Fruit fly (Drosophila melanogaster) whole organism, embryonic: Measurements from ENCODE around the gene Fife.

ENCODE experiments used
- Asciz ChIP-seq: fragments of 200-800 bp; sonication (Bioruptor generic); optimal IDR thresholded peaks from 2 replicates; lab custom pipeline; 2017; ENCODE audit warnings: missing biosample characterization, mild to moderate bottlenecking, missing genetic modification characterization, missing genetic modification reagents
- BEAF-32 ChIP-seq: fragments of 200-800 bp; sonication (Bioruptor generic); optimal IDR thresholded peaks from 3 replicates; lab custom pipeline; 2017; ENCODE audit warnings: missing biosample characterization, missing genetic modification characterization, mild to moderate bottlenecking, moderate library complexity, missing genetic modification reagents
- Blimp-1 ChIP-seq: fragments of 200-800 bp; sonication (Bioruptor generic); optimal IDR thresholded peaks from 3 replicates; lab custom pipeline; 2018; ENCODE audit warnings: missing biosample characterization, missing genetic modification characterization, mild to moderate bottlenecking, moderate library complexity, missing genetic modification reagents
- CG10565 ChIP-seq: fragments of 200-800 bp; sonication (Bioruptor generic); optimal IDR thresholded peaks from 3 replicates; lab custom pipeline; 2016; ENCODE audit warnings: missing biosample characterization, mild to moderate bottlenecking, missing genetic modification characterization
- CG11398 ChIP-seq: fragments of 200-800 bp; sonication (Bioruptor generic); optimal IDR thresholded peaks from 2 replicates; lab custom pipeline; 2016; ENCODE audit warnings: missing biosample characterization, missing genetic modification characterization
- CG11723 ChIP-seq: fragments of 200-800 bp; sonication (Bioruptor generic); optimal IDR thresholded peaks from 2 replicates; lab custom pipeline; 2017; ENCODE audit warnings: missing biosample characterization, mild to moderate bottlenecking, missing genetic modification characterization
- CG12236 ChIP-seq: fragments of 200-800 bp; sonication (Bioruptor generic); optimal IDR thresholded peaks from 2 replicates; lab custom pipeline; 2016; ENCODE audit warnings: missing biosample characterization, missing genetic modification characterization
- CG13296 ChIP-seq: fragments of 200-800 bp; sonication (Bioruptor generic); optimal IDR thresholded peaks from 3 replicates; lab custom pipeline; 2018; ENCODE audit warnings: missing biosample characterization, mild to moderate bottlenecking, missing genetic modification characterization
- CG14860 ChIP-seq: fragments of 200-800 bp; sonication (Bioruptor generic); IDR thresholded peaks from 3 replicates; pipeline ENCODE4 v1.3.6; 2022; ENCODE audit warnings: missing biosample characterization, missing genetic modification characterization; ENCODE audit not compliant: partially characterized antibody
- CG15514 ChIP-seq: fragments of 200-800 bp; sonication (Bioruptor generic); optimal IDR thresholded peaks from 3 replicates; lab custom pipeline; 2017; ENCODE audit warnings: missing biosample characterization, missing genetic modification characterization, mild to moderate bottlenecking, moderate library complexity, missing genetic modification reagents
- CG17361 ChIP-seq: fragments of 200-800 bp; sonication (Bioruptor generic); IDR thresholded peaks from 3 replicates; pipeline ENCODE4 v1.3.6; 2022; ENCODE audit warnings: missing biosample characterization, missing genetic modification characterization
- CG17912 ChIP-seq: fragments of 200-800 bp; sonication (Bioruptor generic); optimal IDR thresholded peaks from 2 replicates; lab custom pipeline; 2018; ENCODE audit warnings: missing biosample characterization, mild to moderate bottlenecking, missing genetic modification characterization
- CG2120 ChIP-seq: fragments of 200-800 bp; sonication (Bioruptor generic); optimal IDR thresholded peaks from 3 replicates; lab custom pipeline; 2016; ENCODE audit warnings: missing biosample characterization, missing genetic modification characterization
- CG2199 ChIP-seq: fragments of 200-800 bp; sonication (Bioruptor generic); IDR thresholded peaks from 3 replicates; pipeline ENCODE4 v1.3.6; 2022; ENCODE audit warnings: missing biosample characterization, missing genetic modification characterization
- CG2712 ChIP-seq: fragments of 200-800 bp; optimal IDR thresholded peaks from 3 replicates; lab custom pipeline; 2019; ENCODE audit warnings: missing biosample characterization, mild to moderate bottlenecking, missing genetic modification characterization, moderate library complexity
- CG4617 ChIP-seq: fragments of 200-800 bp; sonication (Bioruptor generic); optimal IDR thresholded peaks from 3 replicates; lab custom pipeline; 2016; ENCODE audit warnings: missing biosample characterization, missing genetic modification characterization, borderline replicate concordance
- CG4730 ChIP-seq: fragments of 200-800 bp; sonication (Bioruptor generic); IDR thresholded peaks from 2 replicates; pipeline ENCODE4 v1.3.6; 2022; ENCODE audit warnings: missing biosample characterization, missing genetic modification characterization
- CG4820 ChIP-seq: fragments of 200-800 bp; sonication (Bioruptor generic); optimal IDR thresholded peaks from 3 replicates; lab custom pipeline; 2016; ENCODE audit warnings: missing biosample characterization, missing genetic modification characterization
- CG6683 ChIP-seq: fragments of 200-800 bp; sonication (Bioruptor generic); optimal IDR thresholded peaks from 2 replicates; lab custom pipeline; 2017; ENCODE audit warnings: missing biosample characterization, mild to moderate bottlenecking, missing genetic modification characterization, missing genetic modification reagents
- CG7271 ChIP-seq: fragments of 200-800 bp; sonication (Bioruptor generic); optimal IDR thresholded peaks from 2 replicates; lab custom pipeline; 2018; ENCODE audit warnings: missing biosample characterization, mild to moderate bottlenecking, missing genetic modification characterization, moderate library complexity
- CG7556 ChIP-seq: fragments of 200-800 bp; sonication (Bioruptor generic); optimal IDR thresholded peaks from 2 replicates; lab custom pipeline; 2017; ENCODE audit warnings: missing biosample characterization, mild to moderate bottlenecking, missing genetic modification characterization
- Doc2 ChIP-seq: fragments of 200-800 bp; sonication (Bioruptor generic); IDR thresholded peaks from 2 replicates; pipeline ENCODE4 v1.3.6; 2022; ENCODE audit warnings: missing biosample characterization, missing genetic modification characterization
- Elba2 ChIP-seq: fragments of 200-800 bp; sonication (Bioruptor generic); optimal IDR thresholded peaks from 3 replicates; lab custom pipeline; 2016; ENCODE audit warnings: missing biosample characterization, missing genetic modification characterization
- H15 ChIP-seq: fragments of 200-800 bp; sonication (Bioruptor generic); IDR thresholded peaks from 3 replicates; pipeline ENCODE4 v1.3.6; 2022; ENCODE audit warnings: missing biosample characterization, missing genetic modification characterization
- Lpt ChIP-seq: fragments of >200 bp; optimal IDR thresholded peaks from 2 replicates; lab custom pipeline; 2018; ENCODE audit warnings: missing biosample characterization, missing genetic modification characterization
- Nf-YC ChIP-seq: fragments of 200-800 bp; optimal IDR thresholded peaks from 3 replicates; lab custom pipeline; 2019; ENCODE audit warnings: missing biosample characterization, mild to moderate bottlenecking, missing genetic modification characterization, moderate library complexity
- TFAM ChIP-seq: fragments of 200-800 bp; sonication (Bioruptor generic); optimal IDR thresholded peaks from 2 replicates; lab custom pipeline; 2017; ENCODE audit warnings: missing biosample characterization, missing genetic modification characterization, inconsistent platforms
- Trl ChIP-seq, 3 experiments: fragments of >200 bp in 2 of 3; fragments of 200-800 bp in 1 of 3; sonication (Bioruptor generic) in 1 of 3; optimal IDR thresholded peaks; 2 replicates in 1 of 3; 3 replicates in 2 of 3; lab custom pipeline; 2016 to 2017; ENCODE audit warnings: missing biosample characterization in 1 of 3, missing genetic modification characterization in 1 of 3
- amos ChIP-seq: fragments of 200-800 bp; sonication (Bioruptor generic); IDR thresholded peaks from 2 replicates; pipeline ENCODE4 v1.3.6; 2022; ENCODE audit warnings: missing biosample characterization, missing genetic modification characterization; ENCODE audit not compliant: partially characterized antibody
- br ChIP-seq: fragments of >200 bp; optimal IDR thresholded peaks from 2 replicates; lab custom pipeline; 2017
- bsh ChIP-seq, 2 experiments: fragments of 200-800 bp; sonication (Bioruptor generic); optimal IDR thresholded peaks; 2 replicates each; lab custom pipeline; 2017 to 2018; ENCODE audit warnings: mild to moderate bottlenecking in 2 of 2, missing biosample characterization in 2 of 2, missing genetic modification characterization in 2 of 2, moderate library complexity in 1 of 2
- cas ChIP-seq: fragments of 200-800 bp; sonication (Bioruptor generic); IDR thresholded peaks from 2 replicates; pipeline ENCODE4 v1.3.6; 2022; ENCODE audit warnings: missing biosample characterization, missing genetic modification characterization
- cg ChIP-seq: fragments of 200-800 bp; sonication (Bioruptor generic); optimal IDR thresholded peaks from 3 replicates; lab custom pipeline; 2019; ENCODE audit warnings: missing biosample characterization, mild to moderate bottlenecking, missing genetic modification characterization, moderate library complexity
- emc ChIP-seq: fragments of 200-800 bp; sonication (Bioruptor generic); optimal IDR thresholded peaks from 2 replicates; lab custom pipeline; 2016; ENCODE audit warnings: missing biosample characterization, missing genetic modification characterization
- gfzf ChIP-seq: fragments of 200-800 bp; sonication (Bioruptor generic); optimal IDR thresholded peaks from 2 replicates; lab custom pipeline; 2016; ENCODE audit warnings: missing biosample characterization, mild to moderate bottlenecking, missing genetic modification characterization, moderate library complexity
- hth ChIP-seq: fragments of >200 bp; optimal IDR thresholded peaks from 2 replicates; lab custom pipeline; 2017; ENCODE audit warnings: inconsistent platforms
- lbe ChIP-seq: fragments of 200-800 bp; sonication (Bioruptor generic); optimal IDR thresholded peaks from 2 replicates; lab custom pipeline; 2016; ENCODE audit warnings: missing biosample characterization, mild to moderate bottlenecking, missing genetic modification characterization
- maf-S ChIP-seq: fragments of 200-800 bp; sonication (Bioruptor generic); optimal IDR thresholded peaks from 2 replicates; lab custom pipeline; 2016; ENCODE audit warnings: missing biosample characterization, missing genetic modification characterization
- odd ChIP-seq: fragments of 200-800 bp; sonication (Bioruptor generic); optimal IDR thresholded peaks from 2 replicates; lab custom pipeline; 2017; ENCODE audit warnings: missing biosample characterization, mild to moderate bottlenecking, missing genetic modification characterization
- pb ChIP-seq: fragments of 200-800 bp; sonication (Bioruptor generic); optimal IDR thresholded peaks from 3 replicates; lab custom pipeline; 2016; ENCODE audit warnings: missing biosample characterization, missing genetic modification characterization
- pros ChIP-seq: fragments of 200-800 bp; sonication (Bioruptor generic); optimal IDR thresholded peaks from 3 replicates; lab custom pipeline; 2019; ENCODE audit warnings: missing biosample characterization, mild to moderate bottlenecking, missing genetic modification characterization, moderate library complexity
- scrt ChIP-seq: fragments of 200-800 bp; sonication (Bioruptor generic); optimal IDR thresholded peaks from 2 replicates; lab custom pipeline; 2018; ENCODE audit warnings: missing biosample characterization, mild to moderate bottlenecking, missing genetic modification characterization, moderate library complexity
- shn ChIP-seq: fragments of 200-800 bp; sonication (Bioruptor generic); optimal IDR thresholded peaks from 3 replicates; lab custom pipeline; 2016; ENCODE audit warnings: missing biosample characterization, missing genetic modification characterization
- sim ChIP-seq: fragments of 200-800 bp; sonication (Bioruptor generic); IDR thresholded peaks from 2 replicates; pipeline ENCODE4 v1.3.6; 2022; ENCODE audit warnings: missing biosample characterization, missing genetic modification characterization
- stc ChIP-seq: fragments of 200-800 bp; sonication (Bioruptor generic); IDR thresholded peaks from 2 replicates; pipeline ENCODE4 v1.3.6; 2022; ENCODE audit warnings: missing biosample characterization, missing genetic modification characterization
- tll ChIP-seq, 2 experiments: fragments of 200-800 bp in 1 of 2; fragments of >200 bp in 1 of 2; sonication (Bioruptor generic) in 1 of 2; optimal IDR thresholded peaks; 2 replicates each; lab custom pipeline; 2017 to 2019; ENCODE audit warnings: missing biosample characterization in 2 of 2, missing genetic modification characterization in 2 of 2, mild to moderate bottlenecking in 1 of 2, moderate library complexity in 1 of 2
- tna ChIP-seq: fragments of 200-800 bp; sonication (Bioruptor generic); IDR thresholded peaks from 2 replicates; pipeline ENCODE4 v1.3.6; 2022; ENCODE audit warnings: missing biosample characterization, missing genetic modification characterization; ENCODE audit not compliant: partially characterized antibody

Gene Fife

dm6 chr3L:2634929-2635799 is 76.3 kb downstream of the Fife start (continued):
- TF ChIP-seq Blimp-1 (GFP tag; lab: Kevin White, UChicago) (peak; percentile 49), CG12236 (peak; percentile 78), gfzf (peak; percentile 32), lbe (GFP tag; lab: Kevin White, UChicago) (peak; percentile 76), tll (GFP tag; optimal IDR thresholded peaks at IDR 0.05; lab: Kevin White, UChicago) (no peak), CG7271 (tag; lab: Kevin White, UChicago) (peak; percentile 87), scrt (GFP tag; lab: Kevin White, UChicago) (peak; percentile 81), Nf-YC (tag; lab: Kevin White, UChicago) (peak; percentile 59), Elba2 (GFP tag; lab: Kevin White, UChicago) (no peak), odd (GFP tag; lab: Kevin White, UChicago) (peak; percentile 93), Doc2 (GFP tag; lab: Robert Waterston, UW) (no peak), emc (GFP tag; lab: Kevin White, UChicago) (peak; percentile 83), CG13296 (peak; percentile 93), CG10565 (GFP tag; lab: Kevin White, UChicago) (no peak), tna (GFP tag; lab: Robert Waterston, UW) (peak; percentile 63), stc (peak; percentile 77), CG2712 (tag; lab: Kevin White, UChicago) (peak; percentile 64), maf-S (GFP tag; lab: Kevin White, UChicago) (peak; percentile 68), Lpt (GFP tag; lab: Kevin White, UChicago) (no peak), amos (GFP tag; lab: Robert Waterston, UW) (peak; percentile 79), CG2199 (GFP tag; lab: Robert Waterston, UW) (peak; percentile 65; the same call in 1 of the 3 replicates), CG4730 (GFP tag; lab: Robert Waterston, UW) (peak; percentile 38; the same call in 1 of the 2 replicates), cas (GFP tag; lab: Robert Waterston, UW) (peak; percentile 74; the same call in 1 of the 2 replicates), bsh (GFP tag; optimal IDR thresholded peaks at IDR 0.05; lab: Kevin White, UChicago) (peak in 1 of 2 experiments; percentile 74), BEAF-32 (GFP tag; lab: Kevin White, UChicago) (peak; percentile 78), CG4617 (GFP tag; lab: Kevin White, UChicago) (peak; percentile 52), cg (peak; percentile 89), CG11398 (GFP tag; lab: Kevin White, UChicago) (peak; percentile 67), br (no peak), Trl (optimal IDR thresholded peaks at IDR 0.05; lab: Kevin White, UChicago) (peak in 1 of 2 experiments; percentile 32), Trl (GFP tag; optimal IDR thresholded peaks at IDR 0.05; lab: Kevin White, UChicago) (peak; percentile 91), Asciz (peak; percentile 74), CG14860 (GFP tag; lab: Robert Waterston, UW) (peak; percentile 83), pb (GFP tag; lab: Kevin White, UChicago) (peak; percentile 84), sim (GFP tag; lab: Robert Waterston, UW) (peak; percentile 75), CG2120 (GFP tag; lab: Kevin White, UChicago) (peak; percentile 71), CG7556 (GFP tag; lab: Kevin White, UChicago) (peak; percentile 60), hth (lab: Kevin White, UChicago) (no peak), CG11723 (GFP tag; lab: Kevin White, UChicago) (peak; percentile 88), shn (GFP tag; lab: Kevin White, UChicago) (peak; percentile 68), H15 (GFP tag; lab: Robert Waterston, UW) (peak; percentile 66; the same call in 2 of the 3 replicates), pros (GFP tag; lab: Kevin White, UChicago) (peak; percentile 66), CG17912 (GFP tag; lab: Kevin White, UChicago) (peak; percentile 91), CG15514 (GFP tag; lab: Kevin White, UChicago) (peak; percentile 90), CG6683 (GFP tag; lab: Kevin White, UChicago) (peak; percentile 78), CG4820 (peak; percentile 40), CG17361 (peak; percentile 67), TFAM (peak; percentile 47)
